Fruit fly (Drosophila melanogaster): ENCODE measurements around the gene cpo.

The cpo gene

dm6 chr3R:17919108-17919882 is at the start of gene cpo (continued):
- TF ChIP-seq tio (GFP tag; optimal IDR thresholded peaks at IDR 0.05) (peak; percentile 58), Med (GFP tag) (peak; percentile 99), gsb (GFP tag; IDR thresholded peaks at IDR 0.05) (peak; percentile 77), sr (GFP tag; IDR thresholded peaks at IDR 0.05) (peak; percentile 88), salm (tag; optimal IDR thresholded peaks at IDR 0.05) (peak; percentile 73), CG9932 (GFP tag; IDR thresholded peaks at IDR 0.05) (peak; percentile 66), B-H2 (GFP tag; optimal IDR thresholded peaks at IDR 0.05) (peak; percentile 93), Dll (GFP tag; IDR thresholded peaks at IDR 0.05; ENCODE audit: partially characterized antibody) (no peak), ham (GFP tag; IDR thresholded peaks at IDR 0.05) (peak; percentile 76; the same call in 1 of the 2 replicates), peb (GFP tag; IDR thresholded peaks at IDR 0.05) (peak; percentile 67; the same call in 1 of the 2 replicates), sna (GFP tag; IDR thresholded peaks at IDR 0.05; ENCODE audit: partially characterized antibody) (0 out of 2 replicates have a peak, but pooled peaks have one; percentile 14), CG11398 (GFP tag; optimal IDR thresholded peaks at IDR 0.05) (peak; percentile 88), gcm (GFP tag; optimal IDR thresholded peaks at IDR 0.05) (peak; percentile 79), kni (GFP tag; optimal IDR thresholded peaks at IDR 0.05) (peak; percentile 60), Sry-β (GFP tag; optimal IDR thresholded peaks at IDR 0.05) (peak; percentile 70), bsh (GFP tag; optimal IDR thresholded peaks at IDR 0.05) (peak in 1 of 2 experiments; percentile 88), HLH4C (GFP tag; IDR thresholded peaks at IDR 0.05; ENCODE audit: partially characterized antibody) (no peak), Xbp1 (GFP tag; optimal IDR thresholded peaks at IDR 0.05) (peak; percentile 81), Sry-δ (GFP tag; optimal IDR thresholded peaks at IDR 0.05) (peak; percentile 39), ssp (GFP tag; IDR thresholded peaks at IDR 0.05) (peak; percentile 63), CG18599 (GFP tag; optimal IDR thresholded peaks at IDR 0.05) (peak; percentile 93), ken (GFP tag; IDR thresholded peaks at IDR 0.05) (peak; percentile 91), CG12391 (tag; optimal IDR thresholded peaks at IDR 0.05) (peak; percentile 84), bowl (GFP tag; IDR thresholded peaks at IDR 0.05) (no peak), CG3163 (GFP tag; optimal IDR thresholded peaks at IDR 0.05) (peak; percentile 71), slbo (GFP tag; IDR thresholded peaks at IDR 0.05) (peak; percentile 85), CG10366 (GFP tag; IDR thresholded peaks at IDR 0.05) (peak; percentile 87), D (optimal IDR thresholded peaks at IDR 0.05) (no peak), D (GFP tag; optimal IDR thresholded peaks at IDR 0.05) (peak; percentile 87), Pdp1 (GFP tag; optimal IDR thresholded peaks at IDR 0.05) (peak; percentile 57 to 60), tup (GFP tag; optimal IDR thresholded peaks at IDR 0.05) (no peak), CG5180 (GFP tag; optimal IDR thresholded peaks at IDR 0.05) (peak; percentile 70), CG4617 (GFP tag; optimal IDR thresholded peaks at IDR 0.05; ENCODE audit: borderline replicate concordance) (peak; percentile 44), CG31441 (GFP tag; IDR thresholded peaks at IDR 0.05) (peak; percentile 86), Opbp (GFP tag; IDR thresholded peaks at IDR 0.05; ENCODE audit: partially characterized antibody) (peak; percentile 49; the same call in 2 of the 3 replicates), Blimp-1 (GFP tag; optimal IDR thresholded peaks at IDR 0.05) (peak; percentile 71), so (GFP tag; IDR thresholded peaks at IDR 0.05) (peak; percentile 81), vvl (GFP tag; IDR thresholded peaks at IDR 0.05) (peak; percentile 96), H2.0 (GFP tag; IDR thresholded peaks at IDR 0.05) (peak; percentile 87), Lpt (GFP tag; optimal IDR thresholded peaks at IDR 0.05) (no peak), CG16863 (GFP tag; optimal IDR thresholded peaks at IDR 0.05) (peak; percentile 76), CG3995 (GFP tag; optimal IDR thresholded peaks at IDR 0.05) (peak; percentile 42), CG12155 (GFP tag; optimal IDR thresholded peaks at IDR 0.05) (peak; percentile 51), Vsx1 (GFP tag; optimal IDR thresholded peaks at IDR 0.05) (peak; percentile 93), CG7556 (GFP tag; optimal IDR thresholded peaks at IDR 0.05) (peak; percentile 61), CG3838 (GFP tag; optimal IDR thresholded peaks at IDR 0.05) (peak; percentile 80), Sox102F (GFP tag; optimal IDR thresholded peaks at IDR 0.05) (peak; percentile 71), cato (GFP tag; optimal IDR thresholded peaks at IDR 0.05; ENCODE audit: borderline replicate concordance) (peak; percentile 66)

Measured in whole organism, embryonic.